Worm (Caenorhabditis elegans) whole organism, L4 larva: Measurements from ENCODE around the gene slfl-5.

Experiments used
- lsy-2 ChIP-seq, 2 experiments: fragments of 150-350 bp in 1 of 2; sonication (generic microtip) in 1 of 2; optimal IDR thresholded peaks; 2 replicates each; lab custom pipeline; 2014 to 2017; ENCODE audit warnings: missing biosample characterization in 2 of 2, missing genetic modification characterization in 2 of 2
- sdz-12 ChIP-seq: fragments of 200-800 bp; sonication (Bioruptor generic); optimal IDR thresholded peaks from 2 replicates; lab custom pipeline; 2018; ENCODE audit warnings: mild to moderate bottlenecking, missing genetic modification characterization, missing compliant biosample characterization
- skn-1 ChIP-seq: fragments of 150-350 bp; optimal IDR thresholded peaks from 2 replicates; lab custom pipeline; 2014; ENCODE audit warnings: missing biosample characterization, missing genetic modification characterization
- unc-62 ChIP-seq, 3 experiments: fragments of 150-350 bp in 1 of 3; sonication (generic microtip); optimal IDR thresholded peaks in 2 of 3; peaks in 1 of 3; 1 replicate in 1 of 3; 2 replicates in 2 of 3; lab custom pipeline; 2014 to 2017; ENCODE audit warnings: missing biosample characterization in 3 of 3, missing genetic modification characterization in 3 of 3, missing genetic modification reagents in 3 of 3, missing genotype in 1 of 3

DNA sequence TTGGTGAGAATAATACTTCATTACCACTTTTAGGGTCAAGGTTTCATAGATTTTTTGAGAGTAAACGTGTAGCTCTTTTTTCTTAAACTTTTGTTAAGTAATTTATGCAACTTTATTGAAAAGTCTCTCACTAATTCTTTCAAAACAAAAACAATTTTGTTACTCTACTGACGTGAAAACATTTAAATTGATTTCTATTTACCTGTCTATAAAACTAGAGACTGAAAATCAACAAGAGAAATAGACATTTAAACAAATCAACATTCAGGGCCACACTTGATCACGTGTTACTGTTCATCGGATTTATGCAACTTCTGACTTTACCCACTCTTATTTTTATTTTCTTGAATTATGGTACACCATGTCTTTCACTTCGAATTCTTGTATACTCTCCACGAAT, 11.6 kb upstream of the slfl-5 start, which contains the start of gene ugt-55:
- TF ChIP-seq lsy-2 (tag; optimal IDR thresholded peaks at IDR 0.05; lab: Kevin White, UChicago): no peak
- no peak for TF ChIP-seq sdz-12 (GFP tag; lab: Kevin White, UChicago)
- no peak for TF ChIP-seq unc-62 (GFP tag; optimal IDR thresholded peaks at IDR 0.05 in 1 of 2; lab: Kevin White, UChicago)
- no peak for TF ChIP-seq unc-62 (tag; optimal IDR thresholded peaks at IDR 0.05; lab: Kevin White, UChicago)
- no peak for TF ChIP-seq skn-1 (tag; lab: Kevin White, UChicago)
